Fruit fly (Drosophila melanogaster) whole organism, embryonic: Measurements from ENCODE around the gene Ugt37D1.
A peak's percentile ranks its signal among the peaks of the same experiment; 100 is the strongest.

Experiments
- ATbp ChIP-seq: fragments of 200-800 bp; sonication (Bioruptor generic); optimal IDR thresholded peaks from 2 replicates; lab custom pipeline; 2017; ENCODE audit warnings: missing biosample characterization, mild to moderate bottlenecking, missing genetic modification characterization, missing genetic modification reagents
- Blimp-1 ChIP-seq: fragments of 200-800 bp; sonication (Bioruptor generic); optimal IDR thresholded peaks from 3 replicates; lab custom pipeline; 2018; ENCODE audit warnings: missing biosample characterization, missing genetic modification characterization, mild to moderate bottlenecking, moderate library complexity, missing genetic modification reagents
- CG10431 ChIP-seq: fragments of 200-800 bp; sonication (Bioruptor generic); optimal IDR thresholded peaks from 3 replicates; lab custom pipeline; 2018; ENCODE audit warnings: missing biosample characterization, mild to moderate bottlenecking, missing genetic modification characterization
- CG11456 ChIP-seq: fragments of 200-800 bp; sonication (Bioruptor generic); IDR thresholded peaks from 3 replicates; pipeline ENCODE4 v1.3.6; 2022; ENCODE audit warnings: missing biosample characterization, missing genetic modification characterization
- CG12769 ChIP-seq: fragments of 200-800 bp; sonication (Bioruptor generic); optimal IDR thresholded peaks from 2 replicates; lab custom pipeline; 2019; ENCODE audit warnings: missing biosample characterization, mild to moderate bottlenecking, missing genetic modification characterization, moderate library complexity
- CG13287 ChIP-seq: fragments of 200-800 bp; sonication (Bioruptor generic); IDR thresholded peaks from 2 replicates; pipeline ENCODE4 v1.3.6; 2022; ENCODE audit warnings: missing biosample characterization, missing genetic modification characterization; ENCODE audit not compliant: partially characterized antibody
- CG13775 ChIP-seq: fragments of 200-800 bp; sonication (Bioruptor generic); optimal IDR thresholded peaks from 3 replicates; lab custom pipeline; 2017; ENCODE audit warnings: missing biosample characterization, mild to moderate bottlenecking, missing genetic modification characterization
- CG15479 ChIP-seq: fragments of 200-800 bp; sonication (Bioruptor generic); optimal IDR thresholded peaks from 3 replicates; lab custom pipeline; 2019; ENCODE audit warnings: missing biosample characterization, mild to moderate bottlenecking, missing genetic modification characterization, moderate library complexity
- CG15514 ChIP-seq: fragments of 200-800 bp; sonication (Bioruptor generic); optimal IDR thresholded peaks from 3 replicates; lab custom pipeline; 2017; ENCODE audit warnings: missing biosample characterization, missing genetic modification characterization, mild to moderate bottlenecking, moderate library complexity, missing genetic modification reagents
- CG16863 ChIP-seq: fragments of 200-800 bp; sonication (Bioruptor generic); optimal IDR thresholded peaks from 3 replicates; lab custom pipeline; 2016; ENCODE audit warnings: missing biosample characterization, missing genetic modification characterization
- CG17912 ChIP-seq: fragments of 200-800 bp; sonication (Bioruptor generic); optimal IDR thresholded peaks from 2 replicates; lab custom pipeline; 2018; ENCODE audit warnings: missing biosample characterization, mild to moderate bottlenecking, missing genetic modification characterization
- CG2199 ChIP-seq: fragments of 200-800 bp; sonication (Bioruptor generic); IDR thresholded peaks from 3 replicates; pipeline ENCODE4 v1.3.6; 2022; ENCODE audit warnings: missing biosample characterization, missing genetic modification characterization
- CG33557 ChIP-seq: fragments of 200-800 bp; sonication (Bioruptor generic); optimal IDR thresholded peaks from 2 replicates; lab custom pipeline; 2019; ENCODE audit warnings: missing biosample characterization, mild to moderate bottlenecking, missing genetic modification characterization, moderate library complexity
- CG34376 ChIP-seq: fragments of 200-800 bp; sonication (Bioruptor generic); optimal IDR thresholded peaks from 2 replicates; lab custom pipeline; 2018; ENCODE audit warnings: missing biosample characterization, mild to moderate bottlenecking, missing genetic modification characterization
- CG3726 ChIP-seq: fragments of 200-800 bp; sonication (Bioruptor generic); IDR thresholded peaks from 3 replicates; pipeline ENCODE4, ENCODE4 v1.3.6; 2022; ENCODE audit warnings: missing biosample characterization, missing genetic modification characterization
- CG4617 ChIP-seq: fragments of 200-800 bp; sonication (Bioruptor generic); optimal IDR thresholded peaks from 3 replicates; lab custom pipeline; 2016; ENCODE audit warnings: missing biosample characterization, missing genetic modification characterization, borderline replicate concordance
- CG7271 ChIP-seq: fragments of 200-800 bp; sonication (Bioruptor generic); optimal IDR thresholded peaks from 2 replicates; lab custom pipeline; 2018; ENCODE audit warnings: missing biosample characterization, mild to moderate bottlenecking, missing genetic modification characterization, moderate library complexity
- CG7839 ChIP-seq: fragments of 200-800 bp; sonication (Bioruptor generic); optimal IDR thresholded peaks from 3 replicates; lab custom pipeline; 2018; ENCODE audit warnings: missing biosample characterization, mild to moderate bottlenecking, missing genetic modification characterization, moderate library complexity
- CG7963 ChIP-seq: fragments of 200-800 bp; sonication (Bioruptor generic); IDR thresholded peaks from 3 replicates; pipeline ENCODE4 v1.3.6; 2022; ENCODE audit warnings: missing biosample characterization, missing genetic modification characterization; ENCODE audit not compliant: partially characterized antibody
- CG8478 ChIP-seq: fragments of >200 bp; optimal IDR thresholded peaks from 2 replicates; lab custom pipeline; 2018
- CG8924 ChIP-seq: fragments of 200-800 bp; optimal IDR thresholded peaks from 3 replicates; lab custom pipeline; 2019; ENCODE audit warnings: missing biosample characterization, mild to moderate bottlenecking, missing genetic modification characterization, moderate library complexity
- CG9797 ChIP-seq: fragments of 200-800 bp; sonication (Bioruptor generic); optimal IDR thresholded peaks from 3 replicates; lab custom pipeline; 2018; ENCODE audit warnings: missing biosample characterization, mild to moderate bottlenecking, missing genetic modification characterization
- CoRest ChIP-seq: fragments of 200-800 bp; sonication (Bioruptor generic); optimal IDR thresholded peaks from 3 replicates; lab custom pipeline; 2018; ENCODE audit warnings: missing biosample characterization, mild to moderate bottlenecking, missing genetic modification characterization, moderate library complexity
- Fer2 ChIP-seq: fragments of 200-800 bp; sonication (Bioruptor generic); optimal IDR thresholded peaks from 2 replicates; lab custom pipeline; 2018; ENCODE audit warnings: missing biosample characterization, mild to moderate bottlenecking, missing genetic modification characterization, moderate library complexity
- Gsc ChIP-seq: fragments of 200-800 bp; sonication (Bioruptor generic); IDR thresholded peaks from 2 replicates; pipeline ENCODE4 v1.3.6; 2022; ENCODE audit warnings: missing biosample characterization, missing genetic modification characterization
- H15 ChIP-seq: fragments of 200-800 bp; sonication (Bioruptor generic); IDR thresholded peaks from 3 replicates; pipeline ENCODE4 v1.3.6; 2022; ENCODE audit warnings: missing biosample characterization, missing genetic modification characterization
- Lhr ChIP-seq: fragments of 200-800 bp; sonication (Bioruptor generic); optimal IDR thresholded peaks from 3 replicates; lab custom pipeline; 2017; ENCODE audit warnings: mild to moderate bottlenecking, missing biosample characterization, missing genetic modification reagents, missing genetic modification characterization
- MBD-R2 ChIP-seq: fragments of 200-800 bp; sonication (Bioruptor generic); IDR thresholded peaks from 2 replicates; pipeline ENCODE4 v1.3.6; 2022; ENCODE audit warnings: missing biosample characterization, missing genetic modification characterization
- Med ChIP-seq: fragments of 200-800 bp; sonication (Bioruptor generic); peaks from one replicate; lab custom pipeline; 2016; ENCODE audit warnings: missing biosample characterization, missing genetic modification characterization, mild to moderate bottlenecking, inconsistent platforms, moderate library complexity
- Oli ChIP-seq: fragments of 200-800 bp; sonication (Bioruptor generic); optimal IDR thresholded peaks from 2 replicates; lab custom pipeline; 2018; ENCODE audit warnings: missing biosample characterization, mild to moderate bottlenecking, missing genetic modification characterization, moderate library complexity
- Poxn ChIP-seq: fragments of 200-800 bp; sonication (Bioruptor generic); IDR thresholded peaks from 2 replicates; pipeline ENCODE4 v1.3.6; 2022; ENCODE audit warnings: missing biosample characterization, missing genetic modification characterization
- da ChIP-seq: fragments of 200-800 bp; sonication (Bioruptor generic); optimal IDR thresholded peaks from 2 replicates; lab custom pipeline; 2016; ENCODE audit warnings: missing biosample characterization, missing genetic modification characterization
- exex ChIP-seq: fragments of 200-800 bp; sonication (Bioruptor generic); optimal IDR thresholded peaks from 4 replicates; lab custom pipeline; 2018; ENCODE audit warnings: missing biosample characterization, mild to moderate bottlenecking, missing genetic modification characterization, moderate library complexity
- fd96Cb ChIP-seq: fragments of 200-800 bp; sonication (Bioruptor generic); optimal IDR thresholded peaks from 2 replicates; lab custom pipeline; 2018; ENCODE audit warnings: missing biosample characterization, mild to moderate bottlenecking, missing genetic modification characterization, moderate library complexity
- jigr1 ChIP-seq: fragments of 200-800 bp; sonication (Bioruptor generic); IDR thresholded peaks from 3 replicates; pipeline ENCODE4 v1.3.6; 2022; ENCODE audit warnings: missing biosample characterization, missing genetic modification characterization
- knrl ChIP-seq: fragments of 200-800 bp; sonication (Bioruptor generic); IDR thresholded peaks from 3 replicates; pipeline ENCODE4 v1.3.6; 2022; ENCODE audit warnings: missing biosample characterization, missing genetic modification characterization; ENCODE audit not compliant: partially characterized antibody
- nerfin-2 ChIP-seq: fragments of 200-800 bp; sonication (Bioruptor generic); IDR thresholded peaks from 2 replicates; pipeline ENCODE4 v1.3.6; 2022; ENCODE audit warnings: missing biosample characterization, missing genetic modification characterization; ENCODE audit not compliant: partially characterized antibody
- otp ChIP-seq: fragments of 200-800 bp; sonication (Bioruptor generic); IDR thresholded peaks from 3 replicates; pipeline ENCODE4, ENCODE4 v1.3.6; 2022; ENCODE audit warnings: missing biosample characterization, missing genetic modification characterization
- pb ChIP-seq: fragments of 200-800 bp; sonication (Bioruptor generic); optimal IDR thresholded peaks from 3 replicates; lab custom pipeline; 2016; ENCODE audit warnings: missing biosample characterization, missing genetic modification characterization
- pnt ChIP-seq: fragments of 200-800 bp; sonication (Bioruptor generic); optimal IDR thresholded peaks from 3 replicates; lab custom pipeline; 2016; ENCODE audit warnings: missing biosample characterization, missing genetic modification characterization
- sens ChIP-seq: fragments of 200-800 bp; sonication (Bioruptor generic); peaks from one replicate; lab custom pipeline; 2016; ENCODE audit warnings: missing biosample characterization, missing genetic modification characterization
- sens-2 ChIP-seq: fragments of 200-800 bp; sonication (Bioruptor generic); IDR thresholded peaks from 2 replicates; pipeline ENCODE4 v1.3.6; 2022; ENCODE audit warnings: missing biosample characterization, missing genetic modification characterization
- sob ChIP-seq: fragments of 200-800 bp; sonication (Bioruptor generic); IDR thresholded peaks from 2 replicates; pipeline ENCODE4 v1.3.6; 2022; ENCODE audit warnings: missing biosample characterization, missing genetic modification characterization
- sqz ChIP-seq: fragments of 200-800 bp; sonication (Bioruptor generic); optimal IDR thresholded peaks from 3 replicates; lab custom pipeline; 2018; ENCODE audit warnings: missing biosample characterization, mild to moderate bottlenecking, missing genetic modification characterization
- tap ChIP-seq: fragments of 200-800 bp; optimal IDR thresholded peaks from 3 replicates; lab custom pipeline; 2019; ENCODE audit warnings: missing biosample characterization, mild to moderate bottlenecking, missing genetic modification characterization, moderate library complexity
- vvl ChIP-seq: fragments of 200-800 bp; sonication (Bioruptor generic); IDR thresholded peaks from 2 replicates; pipeline ENCODE4 v1.3.6; 2022; ENCODE audit warnings: missing biosample characterization, missing genetic modification characterization
- zen ChIP-seq: fragments of 200-800 bp; sonication (Bioruptor generic); optimal IDR thresholded peaks from 3 replicates; lab custom pipeline; 2018; ENCODE audit warnings: missing biosample characterization, mild to moderate bottlenecking, missing genetic modification characterization, moderate library complexity
- zf30C ChIP-seq: fragments of 200-800 bp; sonication (Bioruptor generic); optimal IDR thresholded peaks from 3 replicates; lab custom pipeline; 2018; ENCODE audit warnings: missing biosample characterization, mild to moderate bottlenecking, missing genetic modification characterization

Ugt37D1 gene

DNA sequence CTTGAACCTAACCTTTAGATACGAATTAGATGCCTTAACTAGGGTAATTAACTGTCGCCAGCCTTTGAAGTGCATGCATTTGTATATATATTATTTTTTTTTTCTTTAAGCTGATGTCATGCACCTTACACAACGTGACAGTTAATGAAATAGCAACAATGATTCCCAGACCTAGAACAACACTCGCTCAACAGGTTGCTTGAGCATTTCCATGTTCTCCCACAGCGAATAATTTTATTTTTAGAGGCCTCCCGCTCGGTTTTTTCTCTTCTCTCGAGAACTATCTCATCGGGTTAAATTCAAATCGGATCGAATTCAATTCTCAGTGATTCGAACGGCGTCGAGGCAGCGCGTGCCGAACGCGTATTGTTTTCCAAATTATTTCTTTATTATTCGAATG is at the start of gene Ugt37D1 (continued):
- TF ChIP-seq da (GFP tag; lab: Kevin White, UChicago) (no peak), exex (tag; lab: Kevin White, UChicago) (no peak), Lhr (GFP tag; lab: Kevin White, UChicago) (no peak), fd96Cb (no peak), CoRest (tag; lab: Kevin White, UChicago) (no peak), CG9797 (GFP tag; lab: Kevin White, UChicago) (no peak), jigr1 (GFP tag; lab: Robert Waterston, UW) (no peak), ATbp (GFP tag; lab: Kevin White, UChicago) (no peak), zen (no peak), nerfin-2 (GFP tag; lab: Robert Waterston, UW) (no peak), CG8478 (lab: Kevin White, UChicago) (no peak), sqz (GFP tag; lab: Kevin White, UChicago) (no peak), CG15479 (GFP tag; lab: Kevin White, UChicago) (no peak), Fer2 (tag; lab: Kevin White, UChicago) (no peak), MBD-R2 (GFP tag; lab: Robert Waterston, UW) (no peak), CG15514 (GFP tag; lab: Kevin White, UChicago) (no peak)

DNA sequence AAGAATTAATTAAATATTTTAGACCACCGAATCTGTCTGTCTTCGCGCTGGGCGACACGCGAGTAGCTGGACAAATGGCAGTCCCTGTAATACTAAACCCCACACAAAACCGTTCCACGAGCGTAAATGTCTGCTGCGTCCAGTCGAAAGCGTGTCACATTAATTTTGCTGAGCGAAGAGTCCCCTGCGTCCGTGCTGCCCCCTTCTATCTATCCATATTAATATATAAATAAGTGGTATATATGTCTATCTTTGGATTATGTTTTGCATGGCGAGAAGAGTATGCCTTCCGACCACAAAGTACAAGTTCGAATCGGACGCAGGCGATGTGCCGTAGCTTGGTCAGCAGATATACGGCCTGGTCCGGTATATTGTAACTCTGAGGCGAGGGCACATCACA is 46.5 kb upstream of the Ugt37D1 start:
- TF ChIP-seq sens (GFP tag; lab: Kevin White, UChicago) (peak; percentile 61), CG2199 (GFP tag; lab: Robert Waterston, UW) (0 out of 3 replicates have a peak, but pooled peaks have one; percentile 58), pnt (GFP tag; lab: Kevin White, UChicago) (no peak)
- TF ChIP-seq, all 482 proteins: peak for 2

DNA sequence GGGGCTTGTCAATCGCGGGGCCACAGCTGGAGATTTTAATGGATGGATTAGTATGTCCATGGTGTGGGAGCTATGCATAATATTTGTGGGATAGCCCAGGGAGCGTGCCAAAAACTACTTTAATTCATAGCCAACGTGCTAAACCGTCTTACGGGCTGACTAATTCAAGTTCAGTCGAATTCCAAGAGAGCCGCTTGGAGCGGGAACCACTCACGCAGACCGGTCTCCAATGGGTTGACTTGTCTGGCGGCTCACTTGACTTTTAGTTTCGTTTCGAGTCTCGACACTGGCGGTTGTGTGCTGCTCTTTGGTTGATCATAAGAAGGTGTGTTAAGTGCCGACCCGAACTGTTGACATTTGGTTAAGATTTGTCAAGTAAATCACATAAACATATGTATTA is 44.8 kb upstream of the Ugt37D1 start, which contains the start of gene yellow-b:
Gene yellow-b, plus strand, starts transcription at position 263 of the 400 bp plus-strand sequence.
- no peak for TF ChIP-seq CG3726 (GFP tag; lab: Robert Waterston, UW)
- TF ChIP-seq CG34376 (GFP tag; lab: Kevin White, UChicago): no peak
- no peak for TF ChIP-seq otp (GFP tag; lab: Robert Waterston, UW)
- TF ChIP-seq CG8924 (tag; lab: Kevin White, UChicago): no peak
- no peak for TF ChIP-seq sens-2 (GFP tag; lab: Robert Waterston, UW)
- TF ChIP-seq CG33557 (GFP tag; lab: Kevin White, UChicago): no peak
- TF ChIP-seq zf30C (GFP tag; lab: Kevin White, UChicago): no peak
- peak; percentile 72 for TF ChIP-seq CG12769 (tag; lab: Kevin White, UChicago)
- TF ChIP-seq tap: no peak
- TF ChIP-seq knrl (GFP tag; lab: Robert Waterston, UW): no peak
- no peak for TF ChIP-seq CG4617 (GFP tag; lab: Kevin White, UChicago)
- TF ChIP-seq H15 (GFP tag; lab: Robert Waterston, UW): no peak
- TF ChIP-seq CG10431: no peak
- TF ChIP-seq CG7963 (GFP tag; lab: Robert Waterston, UW): no peak
- TF ChIP-seq CG7271 (tag; lab: Kevin White, UChicago): no peak
- no peak for TF ChIP-seq CG16863
- peak; percentile 53 for TF ChIP-seq vvl (GFP tag; lab: Robert Waterston, UW)
- TF ChIP-seq CG13287 (GFP tag; lab: Robert Waterston, UW): peak; percentile 29; the same call in 1 of the 2 replicates
- TF ChIP-seq pb (GFP tag; lab: Kevin White, UChicago): no peak
- no peak for TF ChIP-seq CG17912 (GFP tag; lab: Kevin White, UChicago)
- no peak for TF ChIP-seq Lhr (GFP tag; lab: Kevin White, UChicago)
- no peak for TF ChIP-seq Gsc (GFP tag; lab: Robert Waterston, UW)
- no peak for TF ChIP-seq Oli (tag; lab: Kevin White, UChicago)
- TF ChIP-seq Blimp-1: peak; percentile 93
- no peak for TF ChIP-seq Poxn
- TF ChIP-seq CG11456 (GFP tag; lab: Robert Waterston, UW): no peak
- TF ChIP-seq Med (GFP tag; lab: Kevin White, UChicago): peak; percentile 76
- no peak for TF ChIP-seq CG7839 (tag; lab: Kevin White, UChicago)
- peak; percentile 31; the same call in 1 of the 2 replicates for TF ChIP-seq sob (GFP tag; lab: Robert Waterston, UW)
- TF ChIP-seq CG13775 (GFP tag; lab: Kevin White, UChicago): no peak
